Worm (Caenorhabditis elegans) whole organism, mixed stage, embryonic: ENCODE measurements around the gene C34F11.8.

Experiments
- M03D4.4 ChIP-seq: sonication (generic microtip); optimal IDR thresholded peaks from 2 replicates; lab custom pipeline; 2017; ENCODE audit warnings: mild to moderate bottlenecking, missing genetic modification characterization, missing compliant biosample characterization
- bed-3 ChIP-seq: fragments of 200-800 bp; sonication (Bioruptor generic); optimal IDR thresholded peaks from 3 replicates; lab custom pipeline; 2018; ENCODE audit warnings: mild to moderate bottlenecking, missing genetic modification characterization, moderate library complexity, missing compliant biosample characterization
- blmp-1 ChIP-seq: fragments of 150-350 bp; optimal IDR thresholded peaks from 2 replicates; lab custom pipeline; 2014; ENCODE audit warnings: missing biosample characterization, missing genetic modification characterization
- ceh-39 ChIP-seq: fragments of 150-350 bp; optimal IDR thresholded peaks from 2 replicates; lab custom pipeline; 2014; ENCODE audit warnings: missing biosample characterization, missing genetic modification characterization
- ceh-43 ChIP-seq: fragments of 200-800 bp; sonication (Bioruptor generic); optimal IDR thresholded peaks from 2 replicates; lab custom pipeline; 2018; ENCODE audit warnings: mild to moderate bottlenecking, missing genetic modification characterization, moderate library complexity, missing compliant biosample characterization
- ces-1 ChIP-seq: fragments of 150-350 bp; optimal IDR thresholded peaks from 2 replicates; lab custom pipeline; 2014; ENCODE audit warnings: missing biosample characterization, missing genetic modification reagents, missing genetic modification characterization
- cnd-1 ChIP-seq: fragments of 200-800 bp; sonication (Bioruptor generic); optimal IDR thresholded peaks from 2 replicates; lab custom pipeline; 2018; ENCODE audit warnings: mild to moderate bottlenecking, missing genetic modification characterization, missing compliant biosample characterization
- drap-1 ChIP-seq: fragments of 200-800 bp; sonication (Bioruptor generic); optimal IDR thresholded peaks from 3 replicates; lab custom pipeline; 2018; ENCODE audit warnings: mild to moderate bottlenecking, missing genetic modification characterization, missing compliant biosample characterization
- elt-1 ChIP-seq: sonication (generic microtip); optimal IDR thresholded peaks from 2 replicates; lab custom pipeline; 2017; ENCODE audit warnings: missing genetic modification characterization, mild to moderate bottlenecking, missing compliant biosample characterization, antibody characterized with exemption, moderate library complexity, borderline replicate concordance; ENCODE audit not compliant: insufficient read depth
- elt-3 ChIP-seq: fragments of 150-350 bp; optimal IDR thresholded peaks from 2 replicates; lab custom pipeline; 2014; ENCODE audit warnings: missing biosample characterization, missing genetic modification characterization
- flh-1 ChIP-seq: fragments of 200-800 bp; sonication (Bioruptor generic); optimal IDR thresholded peaks from 2 replicates; lab custom pipeline; 2018; ENCODE audit warnings: mild to moderate bottlenecking, missing genetic modification characterization, moderate library complexity, missing compliant biosample characterization
- ham-2 ChIP-seq: fragments of 200-800 bp; sonication (Bioruptor generic); optimal IDR thresholded peaks from 2 replicates; lab custom pipeline; 2018; ENCODE audit warnings: mild to moderate bottlenecking, missing genetic modification characterization, missing compliant biosample characterization
- hlh-1 ChIP-seq: fragments of 150-350 bp; optimal IDR thresholded peaks from 2 replicates; lab custom pipeline; 2014; ENCODE audit warnings: missing biosample characterization, missing genetic modification reagents, missing genetic modification characterization
- lin-13 ChIP-seq: fragments of 150-350 bp; optimal IDR thresholded peaks from 2 replicates; lab custom pipeline; 2014; ENCODE audit warnings: missing biosample characterization, missing genetic modification characterization
- lin-32 ChIP-seq: fragments of 200-800 bp; sonication (Bioruptor generic); optimal IDR thresholded peaks from 2 replicates; lab custom pipeline; 2018; ENCODE audit warnings: mild to moderate bottlenecking, missing genetic modification characterization, missing compliant biosample characterization
- lsy-2 ChIP-seq: fragments of 150-350 bp; optimal IDR thresholded peaks from 2 replicates; lab custom pipeline; 2014; ENCODE audit warnings: missing biosample characterization, missing genetic modification characterization
- mep-1 ChIP-seq: fragments of 150-350 bp; optimal IDR thresholded peaks from 2 replicates; lab custom pipeline; 2017; ENCODE audit warnings: missing biosample characterization, missing genetic modification reagents, missing genetic modification characterization, inconsistent platforms
- mls-2 ChIP-seq: sonication (generic microtip); optimal IDR thresholded peaks from 2 replicates; lab custom pipeline; 2016; ENCODE audit warnings: mild to moderate bottlenecking, missing genetic modification characterization, moderate library complexity, missing compliant biosample characterization
- nhr-12 ChIP-seq: fragments of 150-350 bp; optimal IDR thresholded peaks from 2 replicates; lab custom pipeline; 2014; ENCODE audit warnings: missing biosample characterization, missing genetic modification characterization
- nhr-2 ChIP-seq: fragments of 150-350 bp; optimal IDR thresholded peaks from 2 replicates; lab custom pipeline; 2014; ENCODE audit warnings: missing biosample characterization, missing genetic modification characterization
- nhr-237 ChIP-seq: fragments of 150-350 bp; optimal IDR thresholded peaks from 2 replicates; lab custom pipeline; 2014; ENCODE audit warnings: missing biosample characterization, missing genetic modification characterization
- nhr-28 ChIP-seq: fragments of 150-350 bp; optimal IDR thresholded peaks from 2 replicates; lab custom pipeline; 2014; ENCODE audit warnings: missing biosample characterization, missing genetic modification characterization
- nhr-76 ChIP-seq: sonication (generic microtip); optimal IDR thresholded peaks from 2 replicates; lab custom pipeline; 2017; ENCODE audit warnings: missing biosample characterization, missing genetic modification characterization
- pha-4 ChIP-seq: fragments of 150-350 bp; optimal IDR thresholded peaks from 2 replicates; lab custom pipeline; 2018; ENCODE audit warnings: missing biosample characterization, missing genetic modification reagents, missing genetic modification characterization
- sem-2 ChIP-seq: fragments of 200-800 bp; sonication (Bioruptor generic); optimal IDR thresholded peaks from 2 replicates; lab custom pipeline; 2018; ENCODE audit warnings: mild to moderate bottlenecking, missing genetic modification characterization, missing compliant biosample characterization
- snpc-4 ChIP-seq: fragments of 150-350 bp; optimal IDR thresholded peaks from 2 replicates; lab custom pipeline; 2014; ENCODE audit warnings: missing biosample characterization, missing genetic modification characterization
- sptf-1 ChIP-seq: sonication (generic microtip); optimal IDR thresholded peaks from 2 replicates; lab custom pipeline; 2017; ENCODE audit warnings: mild to moderate bottlenecking, missing genetic modification characterization, moderate library complexity, missing compliant biosample characterization
- tbx-8 ChIP-seq: fragments of 200-800 bp; sonication (Bioruptor generic); optimal IDR thresholded peaks from 2 replicates; lab custom pipeline; 2018; ENCODE audit warnings: mild to moderate bottlenecking, missing genetic modification characterization, moderate library complexity, missing compliant biosample characterization
- unc-120 ChIP-seq: sonication (generic microtip); optimal IDR thresholded peaks from 2 replicates; lab custom pipeline; 2017; ENCODE audit warnings: missing genetic modification characterization, missing compliant biosample characterization; ENCODE audit not compliant: poor library complexity, severe bottlenecking
- unc-39 ChIP-seq: fragments of 150-350 bp; optimal IDR thresholded peaks from 2 replicates; lab custom pipeline; 2014; ENCODE audit warnings: missing biosample characterization, missing genetic modification characterization
- unc-62 ChIP-seq: fragments of 150-350 bp; optimal IDR thresholded peaks from 2 replicates; lab custom pipeline; 2014; ENCODE audit warnings: missing biosample characterization, missing genetic modification reagents, missing genetic modification characterization
- zip-8 ChIP-seq: fragments of 150-350 bp; optimal IDR thresholded peaks from 2 replicates; lab custom pipeline; 2014; ENCODE audit warnings: missing biosample characterization, missing genetic modification characterization
- ztf-11 ChIP-seq: fragments of 150-350 bp; optimal IDR thresholded peaks from 2 replicates; lab custom pipeline; 2014; ENCODE audit warnings: missing biosample characterization, missing genetic modification characterization

The C34F11.8 gene

DNA sequence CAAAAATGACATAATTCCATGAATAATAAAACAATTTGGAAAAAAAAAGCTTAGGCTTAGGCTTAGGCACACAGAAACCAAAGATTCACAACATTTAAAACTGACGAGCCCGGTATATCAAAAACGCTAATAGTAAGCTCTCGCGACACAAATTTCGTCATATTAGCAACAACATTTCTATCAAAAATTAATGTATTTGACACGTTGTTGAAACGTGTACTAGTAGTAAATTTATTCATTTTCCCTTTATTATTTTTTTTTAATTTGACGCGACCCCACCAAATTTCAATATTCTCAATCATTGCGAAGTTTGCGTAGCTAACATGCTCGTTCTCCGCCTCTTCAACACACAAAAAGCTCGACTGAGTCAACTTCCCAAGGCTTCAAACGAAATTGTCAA lies 1.2 kb upstream of the C34F11.8 start, which contains the start of gene C34F11.2:
Gene C34F11.2 (plus strand): TSS at position 301 of the 400 bp plus-strand sequence.
- TF ChIP-seq unc-62 (GFP tag; lab: Kevin White, UChicago), result no peak
- no peak for TF ChIP-seq nhr-2
- no peak for TF ChIP-seq blmp-1 (tag; lab: Kevin White, UChicago)
- TF ChIP-seq ceh-43 (GFP tag; lab: Kevin White, UChicago), result no peak
- no peak for TF ChIP-seq hlh-1 (tag; lab: Kevin White, UChicago)
- no peak for TF ChIP-seq ces-1 (GFP tag; lab: Kevin White, UChicago)
- TF ChIP-seq flh-1 (GFP tag; lab: Kevin White, UChicago), result no peak
- no peak for TF ChIP-seq zip-8 (tag; lab: Kevin White, UChicago)
- no peak for TF ChIP-seq lin-32
- no peak for TF ChIP-seq bed-3 (GFP tag; lab: Kevin White, UChicago)
- TF ChIP-seq nhr-237 (tag; lab: Kevin White, UChicago), result no peak
- TF ChIP-seq sptf-1 (tag; lab: Kevin White, UChicago), result no peak
- no peak for TF ChIP-seq pha-4 (tag; lab: Kevin White, UChicago)
- TF ChIP-seq ztf-11, result no peak
- TF ChIP-seq ceh-39 (tag; lab: Kevin White, UChicago), result no peak
- no peak for TF ChIP-seq tbx-8 (GFP tag; lab: Kevin White, UChicago)
- no peak for TF ChIP-seq nhr-12 (tag; lab: Kevin White, UChicago)
- TF ChIP-seq, all 35 proteins: peak for 0

DNA sequence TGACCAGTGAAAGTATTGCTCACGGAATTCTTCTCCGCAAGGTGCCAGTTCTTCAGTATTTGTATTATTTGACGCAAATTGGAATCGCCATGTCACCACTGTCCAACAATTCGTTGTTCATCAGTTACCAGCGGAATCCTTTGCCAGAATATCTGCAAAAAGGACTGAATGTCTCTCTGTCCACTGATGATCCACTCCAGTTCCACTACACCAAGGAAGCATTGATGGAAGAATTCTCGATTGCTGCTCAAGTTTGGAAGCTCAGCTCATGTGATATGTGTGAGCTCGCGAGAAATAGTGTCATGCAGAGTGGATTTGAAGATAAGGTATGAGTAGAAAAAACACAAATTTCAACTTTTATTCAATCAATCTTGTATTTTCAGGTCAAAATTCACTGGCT lies 1.6 kb downstream of the C34F11.8 start:
- no peak for TF ChIP-seq mep-1 (tag; lab: Kevin White, UChicago)
- TF ChIP-seq sem-2 (GFP tag; lab: Kevin White, UChicago), result no peak
- TF ChIP-seq unc-39 (tag; lab: Kevin White, UChicago), result no peak
- no peak for TF ChIP-seq sptf-1 (tag; lab: Kevin White, UChicago)
- no peak for TF ChIP-seq nhr-76 (tag; lab: Kevin White, UChicago)
- no peak for TF ChIP-seq cnd-1 (tag; lab: Kevin White, UChicago)
- no peak for TF ChIP-seq nhr-28
- TF ChIP-seq drap-1 (GFP tag; lab: Kevin White, UChicago), result no peak
- TF ChIP-seq elt-1 (tag; lab: Kevin White, UChicago), result no peak
- TF ChIP-seq lin-32, result no peak
- TF ChIP-seq lsy-2, result no peak
- no peak for TF ChIP-seq mls-2
- TF ChIP-seq lin-13 (tag; lab: Kevin White, UChicago), result no peak
- TF ChIP-seq nhr-12 (tag; lab: Kevin White, UChicago), result no peak
- TF ChIP-seq ceh-43 (GFP tag; lab: Kevin White, UChicago), result no peak
- TF ChIP-seq unc-120, result no peak
- no peak for TF ChIP-seq flh-1 (GFP tag; lab: Kevin White, UChicago)
- no peak for TF ChIP-seq elt-3 (tag; lab: Kevin White, UChicago)
- no peak for TF ChIP-seq ceh-39 (tag; lab: Kevin White, UChicago)
- TF ChIP-seq tbx-8 (GFP tag; lab: Kevin White, UChicago), result no peak

DNA sequence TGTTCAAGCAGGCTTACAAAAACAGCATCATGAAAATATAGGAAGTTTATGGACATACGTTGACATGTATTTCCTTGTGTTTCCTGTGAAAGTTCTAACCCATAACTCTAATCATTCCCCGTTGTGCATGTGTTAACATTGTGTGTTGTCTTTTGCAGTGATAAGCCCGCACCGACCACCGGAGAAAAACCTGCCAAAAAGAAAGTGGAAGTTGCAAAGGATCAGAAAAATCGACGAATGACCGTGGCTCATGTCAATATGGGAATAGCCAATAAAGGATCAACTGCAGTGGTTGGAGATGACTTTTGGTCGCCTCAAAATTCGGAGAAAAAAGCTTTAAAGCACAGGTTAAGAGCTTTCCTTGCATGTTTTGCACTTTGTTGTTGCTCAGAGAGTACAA lies 5.5 kb downstream of the C34F11.8 start:
- TF ChIP-seq blmp-1 (tag; lab: Kevin White, UChicago) (no peak), nhr-76 (tag; lab: Kevin White, UChicago) (no peak), bed-3 (GFP tag; lab: Kevin White, UChicago) (no peak), ztf-11 (no peak)

DNA sequence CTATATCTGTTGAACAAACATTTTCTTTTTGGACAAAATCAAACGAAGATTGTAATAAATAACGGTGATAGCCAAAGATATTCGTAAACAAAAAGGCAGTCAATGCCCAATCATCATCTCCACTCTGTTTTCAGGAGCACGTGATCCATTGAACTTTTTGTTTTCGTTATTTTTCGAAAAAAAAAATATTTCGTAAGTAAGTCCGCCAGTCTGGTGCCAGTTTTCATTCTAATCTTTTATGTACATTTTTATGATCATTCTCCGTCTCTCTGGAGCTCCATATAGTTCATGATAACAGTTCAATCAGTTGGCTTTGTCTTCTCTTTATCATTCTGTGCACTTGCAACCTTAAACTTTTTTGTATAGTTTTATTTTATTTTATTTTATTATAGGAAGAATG lies 7.8 kb downstream of the C34F11.8 start, which contains the start of gene ampd-1:
Gene ampd-1 (plus strand): TSS at position 393 of the 400 bp plus-strand sequence.
- no peak for TF ChIP-seq ztf-11
- TF ChIP-seq M03D4.4 (tag; lab: Kevin White, UChicago), result no peak
- no peak for TF ChIP-seq zip-8 (tag; lab: Kevin White, UChicago)
- TF ChIP-seq lin-32, result no peak
- no peak for TF ChIP-seq ham-2 (GFP tag; lab: Kevin White, UChicago)
- no peak for TF ChIP-seq lin-13 (tag; lab: Kevin White, UChicago)
- TF ChIP-seq bed-3 (GFP tag; lab: Kevin White, UChicago), result no peak
- no peak for TF ChIP-seq ceh-43 (GFP tag; lab: Kevin White, UChicago)
- no peak for TF ChIP-seq snpc-4 (tag; lab: Kevin White, UChicago)
- TF ChIP-seq hlh-1 (tag; lab: Kevin White, UChicago), result no peak
- TF ChIP-seq unc-62 (GFP tag; lab: Kevin White, UChicago), result no peak
- TF ChIP-seq sem-2 (GFP tag; lab: Kevin White, UChicago), result no peak
- no peak for TF ChIP-seq nhr-76 (tag; lab: Kevin White, UChicago)
- TF ChIP-seq sptf-1 (tag; lab: Kevin White, UChicago), result no peak
- TF ChIP-seq nhr-237 (tag; lab: Kevin White, UChicago), result no peak
- TF ChIP-seq, all 35 proteins: peak for 0
